Worm (Caenorhabditis elegans): ENCODE data around the gene atx-3.

atx-3 gene

DNA sequence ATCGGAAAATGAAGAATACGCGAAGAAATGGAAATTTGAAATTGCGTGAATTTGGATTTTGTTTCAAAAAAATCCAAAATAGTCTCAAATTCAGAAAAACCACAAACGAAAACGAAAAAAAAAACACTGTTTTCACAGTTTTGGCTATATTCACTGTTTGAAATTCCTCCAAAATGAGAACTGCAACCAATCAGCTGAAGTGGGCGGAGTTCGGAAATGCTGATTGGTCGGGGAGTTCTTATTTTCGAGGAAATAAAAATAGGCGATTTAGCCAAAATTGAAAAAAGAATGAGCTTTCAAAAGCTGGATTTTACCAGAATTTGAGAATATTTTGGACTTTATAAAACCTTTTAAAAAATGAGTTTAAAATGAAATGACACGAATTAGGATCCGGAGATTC is 32.3 kb downstream of the atx-3 start, which contains the start of gene glb-14:
Gene glb-14 (minus strand): TSS at position 97 of the 400 bp plus-strand sequence.
- TF ChIP-seq fkh-4 (tag; optimal IDR thresholded peaks at IDR 0.05; ENCODE audit: borderline replicate concordance): no peak
- no peak for TF ChIP-seq nhr-76 (tag; optimal IDR thresholded peaks at IDR 0.05)
- no peak for TF ChIP-seq aly-2 (tag; optimal IDR thresholded peaks at IDR 0.05)
- no peak for TF ChIP-seq swsn-7 (tag; optimal IDR thresholded peaks at IDR 0.05)
- TF ChIP-seq ceh-90 (tag; optimal IDR thresholded peaks at IDR 0.05): no peak
- no peak for TF ChIP-seq egl-27 (tag; optimal IDR thresholded peaks at IDR 0.05)
- no peak for TF ChIP-seq mep-1 (tag; optimal IDR thresholded peaks at IDR 0.05)
- TF ChIP-seq pqm-1 (tag; optimal IDR thresholded peaks at IDR 0.05): no peak
- no peak for TF ChIP-seq unc-62 (GFP tag; optimal IDR thresholded peaks at IDR 0.05)
- TF ChIP-seq irx-1 (tag; optimal IDR thresholded peaks at IDR 0.05): no peak
- no peak for TF ChIP-seq ets-5 (GFP tag; IDR thresholded peaks at IDR 0.05)
- TF ChIP-seq dsc-1 (tag; optimal IDR thresholded peaks at IDR 0.05): no peak
- no peak for TF ChIP-seq fos-1 (tag; optimal IDR thresholded peaks at IDR 0.05)

ce11 chrV:15543252-15543651 is 34.0 kb downstream of the atx-3 start:
- TF ChIP-seq ceh-63 (GFP tag; optimal IDR thresholded peaks at IDR 0.05) (no peak), skn-1 (tag; optimal IDR thresholded peaks at IDR 0.05) (no peak), efl-3 (GFP tag; optimal IDR thresholded peaks at IDR 0.05) (no peak), hlh-17 (GFP tag; optimal IDR thresholded peaks at IDR 0.05; ENCODE audit: borderline replicate concordance) (no peak), unc-30 (tag; optimal IDR thresholded peaks at IDR 0.05) (no peak), snpc-4 (tag; optimal IDR thresholded peaks at IDR 0.05) (no peak), rnt-1 (tag; optimal IDR thresholded peaks at IDR 0.05) (no peak), nhr-85 (tag) (no peak), mab-9 (GFP tag; IDR thresholded peaks at IDR 0.05) (no peak), hlh-4 (tag; optimal IDR thresholded peaks at IDR 0.05) (no peak), elt-2 (tag; optimal IDR thresholded peaks at IDR 0.05) (no peak), Y116A8C.19 (tag; optimal IDR thresholded peaks at IDR 0.05; ENCODE audit: borderline replicate concordance) (no peak)

- TF ChIP-seq nhr-19 (GFP tag; conservative IDR thresholded peaks at IDR 0.05) (no peak), lin-35 (GFP tag; optimal IDR thresholded peaks at IDR 0.05) (no peak), unc-98 (GFP tag; IDR thresholded peaks at IDR 0.05) (no peak), hpl-2 (GFP tag; optimal IDR thresholded peaks at IDR 0.05) (no peak), rnt-1 (tag; optimal IDR thresholded peaks at IDR 0.05) (no peak), isw-1 (GFP tag; IDR thresholded peaks at IDR 0.05) (no peak), C16A3.4 (tag; optimal IDR thresholded peaks at IDR 0.05) (no peak), nhr-20 (tag; optimal IDR thresholded peaks at IDR 0.05) (no peak), fkh-4 (tag; optimal IDR thresholded peaks at IDR 0.05; ENCODE audit: borderline replicate concordance) (no peak), ces-1 (GFP tag; optimal IDR thresholded peaks at IDR 0.05) (no peak), lin-39 (tag; optimal IDR thresholded peaks at IDR 0.05) (no peak), ceh-90 (tag; optimal IDR thresholded peaks at IDR 0.05) (no peak), ets-5 (GFP tag; IDR thresholded peaks at IDR 0.05) (no peak), aly-2 (tag; optimal IDR thresholded peaks at IDR 0.05) (no peak), swsn-7 (tag; optimal IDR thresholded peaks at IDR 0.05) (no peak), Y116A8C.19 (tag; optimal IDR thresholded peaks at IDR 0.05; ENCODE audit: borderline replicate concordance) (no peak), unc-62 (GFP tag; optimal IDR thresholded peaks at IDR 0.05) (no peak)
Observed at ce11 chrV:15537923-15538322, 39.3 kb downstream of the atx-3 start, which contains the start of gene prde-1. TSS of gene prde-1 (plus strand) at chrV:15538244.

DNA sequence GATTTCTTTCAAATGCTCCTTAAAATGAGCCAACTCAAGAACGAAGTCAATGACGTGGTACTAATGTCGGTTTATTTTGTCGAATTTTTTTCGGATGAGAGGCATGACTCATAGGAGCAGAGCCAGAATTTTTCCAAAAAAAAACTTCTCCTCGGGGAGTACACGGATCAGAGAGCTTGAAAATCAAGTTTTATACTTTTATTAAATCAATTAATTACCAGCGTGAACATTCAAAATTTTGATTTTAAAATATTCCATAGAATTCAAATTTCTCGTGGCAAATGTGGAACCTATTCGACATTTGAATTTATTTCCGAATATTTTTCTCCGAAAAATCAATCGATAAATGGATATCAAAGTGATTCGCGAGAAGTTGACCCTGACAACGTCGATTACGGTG is 40.9 kb downstream of the atx-3 start, which contains the start of gene F21A3.4:
Gene F21A3.4 (plus strand): TSS at position 301 of the 400 bp plus-strand sequence.
- TF ChIP-seq efl-1 (optimal IDR thresholded peaks at IDR 0.05) (no peak), efl-1 (GFP tag; optimal IDR thresholded peaks at IDR 0.05 in 1 of 2) (peak in 1 of 2 experiments; percentile 59), unc-98 (GFP tag; IDR thresholded peaks at IDR 0.05) (no peak)

DNA sequence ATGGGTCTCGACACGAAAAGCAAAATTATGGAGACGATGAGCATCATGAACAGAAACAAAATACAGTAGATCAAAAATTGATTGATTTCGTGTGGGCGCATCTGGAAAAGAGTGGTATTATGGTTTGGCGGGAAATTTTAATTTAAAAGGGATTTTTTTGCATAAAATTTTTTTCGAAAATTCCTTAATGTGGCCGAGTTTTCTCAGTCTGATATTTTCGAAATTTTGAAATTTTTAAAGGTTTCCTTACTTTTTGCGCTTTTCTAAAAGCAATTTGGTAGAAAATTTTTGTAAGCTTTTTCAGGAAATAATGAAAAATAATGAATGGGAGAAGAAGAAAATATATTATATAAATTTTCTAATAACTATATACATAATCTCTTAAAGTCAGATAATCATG is 43.4 kb downstream of the atx-3 start, which contains the start of gene F21A3.2:
Gene F21A3.2 (minus strand): TSS at position 101 of the 400 bp plus-strand sequence.
- no peak for TF ChIP-seq fkh-4 (tag; optimal IDR thresholded peaks at IDR 0.05; ENCODE audit: borderline replicate concordance)
- no peak for TF ChIP-seq elt-3 (tag; optimal IDR thresholded peaks at IDR 0.05)
- no peak for TF ChIP-seq zip-4 (GFP tag; optimal IDR thresholded peaks at IDR 0.05)
- TF ChIP-seq nhr-90 (tag; optimal IDR thresholded peaks at IDR 0.05; ENCODE audit: poor library complexity): no peak
- TF ChIP-seq jun-1 (tag; optimal IDR thresholded peaks at IDR 0.05): no peak
- no peak for TF ChIP-seq swsn-7 (tag; optimal IDR thresholded peaks at IDR 0.05)
- no peak for TF ChIP-seq lsy-2 (tag; optimal IDR thresholded peaks at IDR 0.05)
- TF ChIP-seq skn-1 (tag; optimal IDR thresholded peaks at IDR 0.05): no peak
- TF ChIP-seq nhr-12 (tag; optimal IDR thresholded peaks at IDR 0.05): no peak
- no peak for TF ChIP-seq lin-39 (tag; optimal IDR thresholded peaks at IDR 0.05)
- no peak for TF ChIP-seq pag-3 (tag; optimal IDR thresholded peaks at IDR 0.05; ENCODE audit: borderline replicate concordance, insufficient read depth)

Data from whole organism, L1 larva.